Worm (Caenorhabditis elegans) whole organism, dauer: ENCODE data around the gene hgap-2.

Experiments
- unc-62 ChIP-seq: sonication (generic microtip); optimal IDR thresholded peaks from 2 replicates; lab custom pipeline; 2017; ENCODE audit warnings: missing biosample characterization, missing genetic modification reagents, missing genetic modification characterization

The hgap-2 gene

ce11 chrII:8684824-8685223 lies at the start of gene hgap-2:
Gene hgap-2, minus strand, starts transcription at chrII:8684924.
- no peak for TF ChIP-seq unc-62 (GFP tag; lab: Kevin White, UChicago)

ce11 chrII:8733627-8734026 lies 48.9 kb upstream of the hgap-2 start:
- no peak for TF ChIP-seq unc-62 (GFP tag; lab: Kevin White, UChicago)

- no peak for TF ChIP-seq unc-62 (GFP tag; lab: Kevin White, UChicago)
Observed at ce11 chrII:8732339-8733100, 47.8 kb upstream of the hgap-2 start, which contains the start of gene rol-6. Gene rol-6, plus strand, starts transcription at chrII:8733050.

ce11 chrII:8731736-8732229 lies 47.1 kb upstream of the hgap-2 start:
- no peak for TF ChIP-seq unc-62 (GFP tag; lab: Kevin White, UChicago)

- TF ChIP-seq unc-62 (GFP tag; lab: Kevin White, UChicago), result no peak
Observed at ce11 chrII:8730960-8731693, 46.4 kb upstream of the hgap-2 start.

ce11 chrII:8730281-8730680 lies 45.6 kb upstream of the hgap-2 start:
- no peak for TF ChIP-seq unc-62 (GFP tag; lab: Kevin White, UChicago)

ce11 chrII:8726700-8727099 lies 42.0 kb upstream of the hgap-2 start, which contains the start of gene T01B7.9:
Gene T01B7.9, minus strand, starts transcription at chrII:8726800.
- no peak for TF ChIP-seq unc-62 (GFP tag; lab: Kevin White, UChicago)

- no peak for TF ChIP-seq unc-62 (GFP tag; lab: Kevin White, UChicago)
Observed at ce11 chrII:8721955-8722524, 37.3 kb upstream of the hgap-2 start, which contains the start of gene trcs-2. Gene trcs-2, plus strand, starts transcription at chrII:8722474.

ce11 chrII:8717579-8717978 lies 32.9 kb upstream of the hgap-2 start:
- no peak for TF ChIP-seq unc-62 (GFP tag; lab: Kevin White, UChicago)

- TF ChIP-seq unc-62 (GFP tag; lab: Kevin White, UChicago), result no peak
Observed at ce11 chrII:8716231-8716878, 31.6 kb upstream of the hgap-2 start, which contains the start of the genes cyn-11 and T01B7.5. Gene cyn-11, minus strand, starts transcription at chrII:8716281. Gene T01B7.5, plus strand, starts transcription at chrII:8716828.

- TF ChIP-seq unc-62 (GFP tag; lab: Kevin White, UChicago), result no peak
Observed at ce11 chrII:8714913-8715447, 30.3 kb upstream of the hgap-2 start, which contains the start of the genes rab-21 and T01B7.13. Gene rab-21, minus strand, starts transcription at chrII:8715013. Gene T01B7.13, plus strand, starts transcription at chrII:8715397.

- TF ChIP-seq unc-62 (GFP tag; lab: Kevin White, UChicago), result no peak
Observed at ce11 chrII:8710317-8710716, 25.6 kb upstream of the hgap-2 start, which contains the start of gene srg-15. Gene srg-15, minus strand, starts transcription at chrII:8710417.

ce11 chrII:8707024-8707423 lies 22.3 kb upstream of the hgap-2 start, which contains the start of gene cup-16:
Gene cup-16, plus strand, starts transcription at chrII:8707155.
- no peak for TF ChIP-seq unc-62 (GFP tag; lab: Kevin White, UChicago)

- no peak for TF ChIP-seq unc-62 (GFP tag; lab: Kevin White, UChicago)
Observed at ce11 chrII:8704413-8704874, 19.7 kb upstream of the hgap-2 start, which contains the start of gene prx-5. Gene prx-5, plus strand, starts transcription at chrII:8704824.
